Fruit fly (Drosophila melanogaster) whole organism: ENCODE measurements around the gene CG6511.

Source experiments
- CG8478 ChIP-seq: fragments of >200 bp; optimal IDR thresholded peaks from 2 replicates; lab custom pipeline; 2018; ENCODE audit warnings: inconsistent platforms
- Dll ChIP-seq: fragments of >200 bp; optimal IDR thresholded peaks from 2 replicates; lab custom pipeline; 2017
- psq ChIP-seq: fragments of >200 bp; optimal IDR thresholded peaks from 2 replicates; lab custom pipeline; 2017
- usp ChIP-seq: fragments of >200 bp; optimal IDR thresholded peaks from 2 replicates; lab custom pipeline; 2017; ENCODE audit warnings: missing biosample characterization, missing genetic modification characterization, mixed read lengths

DNA sequence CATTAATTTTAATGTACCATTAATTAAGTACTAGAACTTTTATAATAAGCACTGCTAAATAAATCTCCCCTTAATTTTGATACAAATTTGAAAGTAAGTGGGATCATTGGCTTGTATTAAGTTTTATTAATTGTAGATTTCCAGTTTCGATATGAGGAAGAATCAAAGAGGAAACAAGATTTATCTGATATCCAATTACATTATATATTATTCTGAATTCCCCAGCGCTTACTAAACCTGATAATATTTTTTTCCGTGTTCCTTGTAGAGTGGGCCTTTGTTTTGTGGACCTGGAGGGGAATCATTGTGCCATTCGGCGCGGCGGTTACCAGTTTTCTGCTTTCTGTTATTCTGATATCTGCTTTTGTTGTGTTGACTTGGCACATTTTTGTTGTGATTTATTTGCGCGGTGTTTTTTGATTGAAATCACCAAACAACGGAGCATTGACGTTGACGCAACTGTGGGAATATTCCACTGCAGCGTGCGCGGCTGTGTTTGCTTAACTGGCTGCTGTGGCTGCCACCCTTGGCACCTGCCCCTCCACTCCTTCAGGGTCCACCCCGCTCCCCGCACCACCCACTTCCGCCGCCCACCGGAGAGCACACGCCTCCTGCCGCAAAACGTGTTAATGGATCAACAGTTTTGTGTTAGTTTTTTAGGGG lies 36.6 kb upstream of the CG6511 start:
- TF ChIP-seq psq (lab: Kevin White, UChicago) = no peak
- TF ChIP-seq CG8478 = no peak
- TF ChIP-seq usp (GFP tag; lab: Kevin White, UChicago) = no peak
- TF ChIP-seq Dll (lab: Kevin White, UChicago) = no peak
